Fruit fly (Drosophila melanogaster): ENCODE measurements around the gene CG17991.

- TF ChIP-seq tj (GFP tag; optimal IDR thresholded peaks at IDR 0.05): peak; percentile 63
- TF ChIP-seq kay (GFP tag; ENCODE audit: borderline replicate concordance): no peak
- TF ChIP-seq CG7101 (tag; optimal IDR thresholded peaks at IDR 0.05): peak; percentile 39
- peak; percentile 66 for TF ChIP-seq CG12768 (GFP tag; optimal IDR thresholded peaks at IDR 0.05)
- peak; percentile 39 for TF ChIP-seq cic (GFP tag; optimal IDR thresholded peaks at IDR 0.05)
- TF ChIP-seq pad (GFP tag; optimal IDR thresholded peaks at IDR 0.05): peak; percentile 58
- TF ChIP-seq CG1620 (GFP tag; optimal IDR thresholded peaks at IDR 0.05): no peak
- peak; percentile 79 for TF ChIP-seq CG11617 (GFP tag; optimal IDR thresholded peaks at IDR 0.05)
- TF ChIP-seq Hr96 (GFP tag; optimal IDR thresholded peaks at IDR 0.05): peak; percentile 79
- no peak for TF ChIP-seq Clk (GFP tag; optimal IDR thresholded peaks at IDR 0.05)
- TF ChIP-seq CG7045 (GFP tag; optimal IDR thresholded peaks at IDR 0.05): peak; percentile 55
- TF ChIP-seq bab1 (GFP tag; optimal IDR thresholded peaks at IDR 0.05): peak; percentile 29
- TF ChIP-seq CG33017 (tag; optimal IDR thresholded peaks at IDR 0.05): peak; percentile 56
Measured at dm6 chr3R:27263434-27264215, 22.6 kb downstream of the CG17991 start, which contains the start of gene woc.
